Worm (Caenorhabditis elegans): ENCODE results near the gene C15H7.3.
A peak's percentile ranks its signal among the peaks of the same experiment; 100 is the strongest.
"Not testable (repeated sequence)": the region's sequence is repeated elsewhere in the genome, so short reads cannot be mapped to it uniquely, and the experiment has no call there.

Gene C15H7.3

DNA sequence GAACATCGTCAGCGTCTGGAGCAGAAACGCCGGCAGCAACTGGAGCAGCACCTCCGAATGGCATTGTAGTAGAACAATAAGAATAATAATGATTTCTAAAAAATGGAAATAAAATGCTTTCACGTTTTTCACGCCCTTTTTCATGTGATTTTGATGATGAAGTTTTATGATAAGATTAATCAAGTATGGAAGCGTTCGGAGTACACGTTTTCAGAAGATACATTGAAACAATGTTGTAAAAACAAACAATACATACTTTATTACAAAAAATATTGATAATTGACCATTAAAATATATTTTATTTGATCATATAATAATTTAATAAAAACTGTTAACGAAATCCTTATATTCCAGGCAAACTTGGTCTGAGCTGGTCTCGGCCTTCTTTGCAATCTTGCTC lies 29.4 kb upstream of the C15H7.3 start, which contains the start of gene C07A9.13:
Gene C07A9.13, minus strand, starts transcription at position 101 of the 400 bp plus-strand sequence.
- not testable (repeated sequence) for TF ChIP-seq fkh-6, hlh-8, tbx-2 (tag; optimal IDR thresholded peaks at IDR 0.05)

DNA sequence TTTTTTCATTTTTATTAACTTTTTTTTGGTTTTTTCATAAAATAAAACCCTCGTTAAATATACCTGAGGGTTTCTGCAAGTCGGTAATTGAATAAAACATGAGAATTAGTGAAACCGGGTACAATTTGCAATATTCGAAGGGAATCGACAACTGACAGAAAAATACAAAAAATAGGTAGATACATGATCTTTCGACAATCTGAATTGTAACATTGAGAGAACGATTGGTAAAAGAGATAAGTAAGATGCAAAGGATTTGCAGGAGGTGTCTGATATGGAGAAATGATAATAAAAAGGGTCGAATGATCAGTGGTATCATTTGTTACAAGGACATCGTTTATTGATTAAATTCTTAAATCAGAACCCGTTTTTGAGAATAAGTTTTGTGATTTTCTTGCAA lies 27.0 kb upstream of the C15H7.3 start, which contains the start of gene ugt-60:
Gene ugt-60, minus strand, starts transcription at position 233 of the 400 bp plus-strand sequence.
- TF ChIP-seq nhr-11 (tag; optimal IDR thresholded peaks at IDR 0.05), result peak; percentile 5
- no peak for TF ChIP-seq lin-11 (tag; optimal IDR thresholded peaks at IDR 0.05)

DNA sequence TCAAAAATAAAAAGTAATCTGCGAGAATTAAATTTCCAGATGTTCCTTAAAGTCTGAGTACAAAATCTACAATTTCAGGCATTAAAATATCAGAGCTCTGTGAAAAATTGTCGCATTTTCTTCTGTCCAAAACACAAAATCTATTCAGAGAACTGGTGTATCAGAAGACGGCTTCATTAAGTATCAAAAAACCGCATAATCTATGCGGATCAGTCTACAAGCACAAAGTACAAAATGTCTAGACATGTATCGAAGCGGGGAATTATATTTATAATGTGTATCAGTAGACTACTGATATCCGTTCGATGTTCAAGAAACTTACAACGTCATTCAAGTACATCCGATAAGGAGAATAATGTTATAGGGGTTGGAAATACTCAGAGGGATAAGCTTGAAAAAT lies 17.8 kb upstream of the C15H7.3 start:
- TF ChIP-seq ceh-31 (tag; optimal IDR thresholded peaks at IDR 0.05) (no peak), ceh-22 (tag; optimal IDR thresholded peaks at IDR 0.05) (no peak), nhr-11 (tag; optimal IDR thresholded peaks at IDR 0.05) (no peak), Y22D7AL.16 (tag; optimal IDR thresholded peaks at IDR 0.05) (no peak), pros-1 (tag; optimal IDR thresholded peaks at IDR 0.05) (no peak), gmeb-2 (tag; optimal IDR thresholded peaks at IDR 0.05) (no peak), unc-42 (tag; optimal IDR thresholded peaks at IDR 0.05) (no peak), dmd-4 (tag; optimal IDR thresholded peaks at IDR 0.05; ENCODE audit: borderline replicate concordance) (no peak), hlh-13 (GFP tag; optimal IDR thresholded peaks at IDR 0.05) (no peak), lim-6 (tag; optimal IDR thresholded peaks at IDR 0.05) (no peak), elt-2 (tag; optimal IDR thresholded peaks at IDR 0.05) (no peak), ceh-6 (GFP tag; optimal IDR thresholded peaks at IDR 0.05) (no peak), ets-4 (tag; optimal IDR thresholded peaks at IDR 0.05) (no peak), mec-3 (tag; optimal IDR thresholded peaks at IDR 0.05; ENCODE audit: borderline replicate concordance) (no peak), hlh-30 (tag; optimal IDR thresholded peaks at IDR 0.05; ENCODE audit: insufficient read depth) (no peak)

DNA sequence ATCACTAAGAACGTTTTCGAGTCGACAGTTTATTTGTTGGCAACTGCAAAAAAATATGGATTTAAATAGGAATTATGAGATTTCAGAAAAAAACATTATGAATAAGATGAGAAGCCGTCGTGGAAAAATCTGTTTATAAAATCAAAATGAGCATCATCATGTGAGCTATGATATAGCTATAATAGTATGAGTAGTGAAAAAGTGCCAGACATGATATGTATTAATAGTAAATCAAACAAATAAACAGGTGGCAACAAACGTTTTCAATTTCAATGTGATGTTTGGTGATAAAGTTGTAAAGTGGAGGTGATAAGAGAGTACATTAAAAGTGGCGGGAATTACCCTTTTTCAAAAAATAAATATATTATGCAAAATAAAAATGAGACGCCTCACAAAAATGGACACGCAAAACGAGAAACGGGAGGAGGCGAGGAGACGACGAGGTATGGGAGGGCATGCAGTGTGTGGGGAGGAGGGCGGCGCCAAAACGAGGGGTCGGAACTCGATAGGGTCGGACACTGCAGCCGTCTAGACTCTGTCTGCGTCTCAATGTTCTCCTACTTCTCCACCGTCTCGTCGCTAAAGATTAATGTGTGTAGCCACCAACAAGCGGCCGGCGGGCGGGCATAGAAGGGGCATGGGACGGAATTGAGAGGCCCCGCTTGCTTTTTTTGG lies 16.0 kb upstream of the C15H7.3 start, which contains the start of gene C07A9.9:
Gene C07A9.9, minus strand, starts transcription at position 51 of the 675 bp plus-strand sequence.
- TF ChIP-seq sox-4 (tag; optimal IDR thresholded peaks at IDR 0.05) (no peak), ceh-6 (GFP tag; optimal IDR thresholded peaks at IDR 0.05) (peak; percentile 52), ref-2 (tag; optimal IDR thresholded peaks at IDR 0.05) (peak; percentile 70), pag-3 (tag; optimal IDR thresholded peaks at IDR 0.05; ENCODE audit: borderline replicate concordance) (peak; percentile 1), lin-11 (tag; optimal IDR thresholded peaks at IDR 0.05) (no peak), lim-6 (tag; optimal IDR thresholded peaks at IDR 0.05) (no peak), npax-4 (tag; optimal IDR thresholded peaks at IDR 0.05) (no peak), mec-3 (tag; optimal IDR thresholded peaks at IDR 0.05; ENCODE audit: borderline replicate concordance) (no peak), hlh-8 (tag; optimal IDR thresholded peaks at IDR 0.05) (peak; percentile 18), nhr-232 (tag; optimal IDR thresholded peaks at IDR 0.05) (peak; percentile 24), odd-2 (tag; optimal IDR thresholded peaks at IDR 0.05) (no peak), hlh-30 (tag; optimal IDR thresholded peaks at IDR 0.05; ENCODE audit: insufficient read depth) (no peak), pat-9 (tag; optimal IDR thresholded peaks at IDR 0.05) (no peak), rnt-1 (tag; optimal IDR thresholded peaks at IDR 0.05) (no peak), tbx-2 (tag; optimal IDR thresholded peaks at IDR 0.05) (peak; percentile 88), gmeb-2 (tag; optimal IDR thresholded peaks at IDR 0.05) (no peak), K09A11.1 (tag; optimal IDR thresholded peaks at IDR 0.05; ENCODE audit: insufficient read depth) (no peak), ama-1 (optimal IDR thresholded peaks at IDR 0.05) (no peak), C38D4.7 (GFP tag; optimal IDR thresholded peaks at IDR 0.05) (no peak), ahr-1 (tag; optimal IDR thresholded peaks at IDR 0.05) (no peak), sdc-2 (tag; optimal IDR thresholded peaks at IDR 0.05) (peak; percentile 12), dve-1 (tag; optimal IDR thresholded peaks at IDR 0.05) (peak; percentile 53), pha-4 (tag; optimal IDR thresholded peaks at IDR 0.05) (no peak), nhr-11 (tag; optimal IDR thresholded peaks at IDR 0.05) (no peak), elt-4 (tag; optimal IDR thresholded peaks at IDR 0.05) (no peak), ceh-30 (tag; optimal IDR thresholded peaks at IDR 0.05) (no peak), Y22D7AL.16 (tag; optimal IDR thresholded peaks at IDR 0.05) (no peak), ceh-9 (tag; optimal IDR thresholded peaks at IDR 0.05) (no peak), ceh-48 (tag; optimal IDR thresholded peaks at IDR 0.05) (no peak), T23F11.4 (GFP tag; optimal IDR thresholded peaks at IDR 0.05) (peak; percentile 25), ceh-31 (tag; optimal IDR thresholded peaks at IDR 0.05) (peak; percentile 67), zip-5 (tag; optimal IDR thresholded peaks at IDR 0.05) (no peak), pros-1 (tag; optimal IDR thresholded peaks at IDR 0.05) (peak; percentile 68), ets-4 (tag; optimal IDR thresholded peaks at IDR 0.05) (peak; percentile 38), madf-2 (tag; optimal IDR thresholded peaks at IDR 0.05) (no peak), ceh-19 (GFP tag; optimal IDR thresholded peaks at IDR 0.05) (peak; percentile 28), C08G9.2 (tag; optimal IDR thresholded peaks at IDR 0.05) (peak; percentile 17), unc-86 (tag; optimal IDR thresholded peaks at IDR 0.05) (no peak)

All from whole organism, late embryonic.